Worm (Caenorhabditis elegans) whole organism, late embryonic: Measurements from ENCODE around the gene Y26E6A.2.

Experiments
- C38D4.7 ChIP-seq: fragments of 200-800 bp; sonication (Bioruptor generic); optimal IDR thresholded peaks from 2 replicates; lab custom pipeline; 2018; ENCODE audit warnings: mild to moderate bottlenecking, missing genetic modification characterization, moderate library complexity, missing compliant biosample characterization
- K09A11.1 ChIP-seq: sonication (generic microtip); optimal IDR thresholded peaks from 2 replicates; lab custom pipeline; 2017; ENCODE audit warnings: antibody characterized with exemption, mild to moderate bottlenecking, missing genetic modification characterization, missing compliant biosample characterization; ENCODE audit not compliant: insufficient read depth
- ama-1 ChIP-seq: fragments of 150-350 bp; optimal IDR thresholded peaks from 2 replicates; lab custom pipeline; 2014
- ceh-14 ChIP-seq: sonication (generic microtip); optimal IDR thresholded peaks from 2 replicates; lab custom pipeline; 2016; ENCODE audit warnings: missing genotype, missing genetic modification characterization, missing compliant biosample characterization
- ceh-2 ChIP-seq: sonication (generic microtip); optimal IDR thresholded peaks from 2 replicates; lab custom pipeline; 2016; ENCODE audit warnings: missing genotype, missing genetic modification characterization, missing compliant biosample characterization
- ceh-30 ChIP-seq: fragments of 150-350 bp; optimal IDR thresholded peaks from 2 replicates; lab custom pipeline; 2014; ENCODE audit warnings: missing biosample characterization, missing genetic modification characterization
- ceh-31 ChIP-seq: sonication (generic microtip); optimal IDR thresholded peaks from 2 replicates; lab custom pipeline; 2016; ENCODE audit warnings: missing genetic modification characterization, missing compliant biosample characterization
- ceh-9 ChIP-seq: sonication (generic microtip); optimal IDR thresholded peaks from 2 replicates; lab custom pipeline; 2016; ENCODE audit warnings: mild to moderate bottlenecking, missing genetic modification characterization, inconsistent platforms, missing compliant biosample characterization
- che-1 ChIP-seq: sonication (generic microtip); optimal IDR thresholded peaks from 2 replicates; lab custom pipeline; 2016; ENCODE audit warnings: mild to moderate bottlenecking, missing genetic modification characterization, missing compliant biosample characterization
- dve-1 ChIP-seq: sonication (generic microtip); optimal IDR thresholded peaks from 2 replicates; lab custom pipeline; 2017; ENCODE audit warnings: antibody characterized with exemption, mild to moderate bottlenecking, missing genetic modification characterization, missing compliant biosample characterization
- elt-2 ChIP-seq: sonication (generic microtip); optimal IDR thresholded peaks from 2 replicates; lab custom pipeline; 2016; ENCODE audit warnings: missing genetic modification reagents, missing genetic modification characterization, missing compliant biosample characterization
- fax-1 ChIP-seq: sonication (generic microtip); optimal IDR thresholded peaks from 2 replicates; lab custom pipeline; 2016; ENCODE audit warnings: missing genotype, missing genetic modification characterization, missing compliant biosample characterization
- fkh-10 ChIP-seq: fragments of 150-350 bp; optimal IDR thresholded peaks from 2 replicates; lab custom pipeline; 2014; ENCODE audit warnings: missing biosample characterization, missing genetic modification reagents, missing genetic modification characterization
- hlh-13 ChIP-seq: fragments of 200-800 bp; sonication (Bioruptor generic); optimal IDR thresholded peaks from 2 replicates; lab custom pipeline; 2018; ENCODE audit warnings: mild to moderate bottlenecking, missing genetic modification characterization, missing compliant biosample characterization
- hlh-15 ChIP-seq: sonication (generic microtip); optimal IDR thresholded peaks from 2 replicates; lab custom pipeline; 2016; ENCODE audit warnings: missing genetic modification characterization, missing compliant biosample characterization
- hlh-30 ChIP-seq: sonication (generic microtip); optimal IDR thresholded peaks from 2 replicates; lab custom pipeline; 2017; ENCODE audit warnings: antibody characterized with exemption, missing genetic modification characterization, missing compliant biosample characterization; ENCODE audit not compliant: insufficient read depth
- hlh-6 ChIP-seq: sonication (generic microtip); optimal IDR thresholded peaks from 2 replicates; lab custom pipeline; 2016; ENCODE audit warnings: missing genotype, missing genetic modification characterization, missing compliant biosample characterization
- hlh-8 ChIP-seq: sonication (generic microtip); optimal IDR thresholded peaks from 2 replicates; lab custom pipeline; 2016; ENCODE audit warnings: missing genotype, missing genetic modification characterization, missing compliant biosample characterization
- madf-2 ChIP-seq: sonication (generic microtip); optimal IDR thresholded peaks from 2 replicates; lab custom pipeline; 2017; ENCODE audit warnings: missing genetic modification characterization, missing compliant biosample characterization
- mec-3 ChIP-seq: sonication (generic microtip); optimal IDR thresholded peaks from 2 replicates; lab custom pipeline; 2016; ENCODE audit warnings: borderline replicate concordance, missing genetic modification characterization, missing compliant biosample characterization
- nfya-1 ChIP-seq: sonication (generic microtip); optimal IDR thresholded peaks from 2 replicates; lab custom pipeline; 2017; ENCODE audit warnings: missing genetic modification characterization, mild to moderate bottlenecking, missing compliant biosample characterization, antibody characterized with exemption, moderate library complexity
- nhr-232 ChIP-seq: sonication (generic microtip); optimal IDR thresholded peaks from 2 replicates; lab custom pipeline; 2016; ENCODE audit warnings: missing genetic modification characterization, missing compliant biosample characterization
- npax-4 ChIP-seq: sonication (generic microtip); optimal IDR thresholded peaks from 2 replicates; lab custom pipeline; 2016; ENCODE audit warnings: missing genetic modification characterization, missing compliant biosample characterization
- pag-3 ChIP-seq: sonication (generic microtip); optimal IDR thresholded peaks from 2 replicates; lab custom pipeline; 2016; ENCODE audit warnings: missing compliant biosample characterization, missing genetic modification characterization, borderline replicate concordance
- pha-2 ChIP-seq: sonication (generic microtip); optimal IDR thresholded peaks from 2 replicates; lab custom pipeline; 2017; ENCODE audit warnings: mild to moderate bottlenecking, missing genetic modification characterization, missing compliant biosample characterization
- pqm-1 ChIP-seq: sonication (generic microtip); optimal IDR thresholded peaks from 2 replicates; lab custom pipeline; 2016; ENCODE audit warnings: missing genetic modification characterization, missing compliant biosample characterization
- pros-1 ChIP-seq: fragments of 150-350 bp; optimal IDR thresholded peaks from 2 replicates; lab custom pipeline; 2014; ENCODE audit warnings: missing biosample characterization, missing genetic modification reagents, missing genetic modification characterization
- sdc-2 ChIP-seq: sonication (generic microtip); optimal IDR thresholded peaks from 2 replicates; lab custom pipeline; 2016; ENCODE audit warnings: missing genotype, missing genetic modification characterization, missing compliant biosample characterization
- sox-2 ChIP-seq: fragments of 200-800 bp; sonication (Bioruptor generic); IDR thresholded peaks from 2 replicates; pipeline ENCODE4 v1.3.6; 2022; ENCODE audit warnings: missing genetic modification reagents, missing genetic modification characterization, missing compliant biosample characterization
- syd-9 ChIP-seq: sonication (generic microtip); optimal IDR thresholded peaks from 2 replicates; lab custom pipeline; 2016; ENCODE audit warnings: mild to moderate bottlenecking, missing genetic modification characterization, moderate library complexity, missing compliant biosample characterization
- unc-55 ChIP-seq: sonication (generic microtip); optimal IDR thresholded peaks from 2 replicates; lab custom pipeline; 2017; ENCODE audit warnings: missing biosample characterization, missing genetic modification reagents, missing genetic modification characterization

The Y26E6A.2 gene

DNA sequence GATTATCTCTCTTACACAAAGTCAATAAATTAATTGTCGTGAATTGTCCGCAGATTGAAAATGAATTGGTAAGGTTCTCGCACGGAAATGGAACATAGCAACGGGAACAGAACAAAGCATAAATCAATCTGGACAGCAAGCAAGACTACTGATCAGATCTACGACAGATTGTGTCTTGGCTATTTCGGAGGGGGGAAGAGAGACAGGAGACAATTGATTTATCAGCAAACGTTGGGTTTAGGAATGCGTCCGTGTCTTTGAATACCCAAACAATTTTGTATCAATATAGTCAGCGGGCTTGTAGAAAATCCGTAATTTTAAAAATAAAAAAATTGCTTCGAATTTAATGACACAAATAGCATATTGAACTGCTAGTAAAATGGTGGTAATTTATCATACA is 27.1 kb upstream of the Y26E6A.2 start:
- TF ChIP-seq hlh-30 (no peak), elt-2 (no peak), unc-55 (GFP tag; lab: Kevin White, UChicago) (peak; percentile 24), hlh-15 (tag; lab: Kevin White, UChicago) (no peak)

ce11 chrX:13940287-13940686 is 26.1 kb upstream of the Y26E6A.2 start:
- TF ChIP-seq hlh-15 (tag; lab: Kevin White, UChicago) = no peak
- no peak for TF ChIP-seq ceh-31 (tag; lab: Kevin White, UChicago)
- TF ChIP-seq madf-2 (tag; lab: Kevin White, UChicago) = no peak
- TF ChIP-seq hlh-8 (tag; lab: Kevin White, UChicago) = no peak
- TF ChIP-seq hlh-13 (GFP tag; lab: Kevin White, UChicago) = no peak
- no peak for TF ChIP-seq elt-2
- TF ChIP-seq pag-3 (tag; lab: Kevin White, UChicago) = no peak
- TF ChIP-seq nhr-232 = no peak
- TF ChIP-seq pha-2 (tag; lab: Kevin White, UChicago) = no peak
- TF ChIP-seq, all 69 proteins: peak for 0

DNA sequence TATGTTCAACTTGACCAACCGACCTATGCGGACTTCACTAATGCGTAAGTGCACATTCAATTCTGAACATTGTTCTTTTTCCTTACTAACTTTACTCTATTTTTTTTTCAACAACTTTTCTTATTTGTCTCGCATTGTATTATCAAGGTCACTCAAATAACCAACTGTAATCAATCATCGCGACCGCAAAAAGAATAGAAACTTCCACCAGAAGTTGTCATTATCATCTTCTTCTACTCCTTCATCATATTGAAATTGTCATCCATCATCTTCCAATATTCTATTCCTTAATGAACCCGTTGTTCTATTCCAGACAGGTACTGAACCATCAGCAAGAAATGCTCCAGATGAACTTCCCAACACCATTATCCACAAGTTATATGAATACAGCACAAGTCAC is 25.2 kb upstream of the Y26E6A.2 start:
- TF ChIP-seq hlh-15 (tag; lab: Kevin White, UChicago) = no peak

ce11 chrX:13937910-13938309 is 23.7 kb upstream of the Y26E6A.2 start:
- TF ChIP-seq nhr-232 (no peak), nfya-1 (tag; lab: Kevin White, UChicago) (peak; percentile 8)

DNA sequence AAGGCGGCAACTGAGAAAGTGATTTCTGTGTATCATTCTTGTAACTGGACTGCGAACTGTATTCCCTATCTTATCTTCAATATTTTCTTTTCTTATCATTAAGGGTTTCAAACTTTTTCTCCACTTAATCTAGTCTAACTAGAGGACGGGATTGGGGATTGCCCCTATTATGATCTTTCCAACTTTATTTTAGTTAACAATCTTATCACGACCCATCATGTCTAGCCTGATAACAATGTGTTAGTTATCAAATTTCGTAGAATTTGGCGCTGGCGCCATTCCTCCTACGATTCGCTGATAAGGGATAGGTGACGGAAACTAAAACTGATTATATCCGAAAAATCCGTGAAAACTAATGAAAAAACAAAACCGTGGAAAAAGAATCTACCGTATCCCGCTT is 23.2 kb upstream of the Y26E6A.2 start:
- TF ChIP-seq nfya-1 (tag; lab: Kevin White, UChicago) = no peak
- no peak for TF ChIP-seq ceh-2 (tag; lab: Kevin White, UChicago)
- TF ChIP-seq dve-1 (tag; lab: Kevin White, UChicago) = no peak
- peak; percentile 71 for TF ChIP-seq elt-2

- TF ChIP-seq pros-1 = no peak
- no peak for TF ChIP-seq hlh-15 (tag; lab: Kevin White, UChicago)
These were observed 22.5 kb upstream of the Y26E6A.2 start for ce11 chrX:13936719-13937118.

DNA sequence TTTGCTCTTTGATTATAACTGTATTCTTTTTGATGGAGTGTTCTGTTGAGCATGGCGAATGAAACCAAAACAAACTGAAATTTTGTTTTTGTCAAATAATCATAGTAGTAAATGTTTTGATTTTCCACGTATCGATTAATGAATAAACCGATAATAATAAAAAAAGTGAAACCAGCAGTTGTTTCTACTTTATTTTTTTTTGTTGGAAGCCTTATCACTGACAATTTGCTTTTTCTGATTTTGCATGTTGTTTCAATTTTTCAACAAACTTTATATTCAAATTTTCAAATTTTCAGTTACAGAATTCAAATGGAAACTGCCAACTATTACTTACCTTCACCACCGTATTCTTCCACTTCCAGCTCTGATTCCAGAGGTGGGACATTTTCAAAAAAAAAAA is 20.4 kb upstream of the Y26E6A.2 start, which contains the start of gene elt-3:
TSS of gene elt-3 (plus strand) at position 301 of the 400 bp plus-strand sequence.
- no peak for TF ChIP-seq ceh-9

DNA sequence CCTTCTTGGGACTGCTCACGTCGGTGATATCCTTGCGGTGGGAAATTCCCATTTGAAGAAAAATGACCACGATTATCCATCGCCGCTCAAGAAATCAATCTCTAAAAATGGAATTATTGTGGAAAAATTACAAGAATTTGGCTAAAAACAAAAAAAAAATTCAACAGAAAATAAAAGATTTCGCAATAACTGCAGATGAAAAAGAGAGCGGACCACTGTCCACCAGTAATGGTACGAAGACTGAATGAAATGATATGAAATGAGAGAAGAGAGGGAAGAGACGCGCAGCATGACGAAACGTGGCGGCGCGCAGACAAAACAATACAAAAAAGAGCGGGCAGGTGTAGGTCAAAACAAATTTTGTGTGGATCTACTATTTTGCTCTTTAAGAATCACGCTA is 15.3 kb upstream of the Y26E6A.2 start, which contains the start of gene meg-1:
TSS of gene meg-1 (minus strand) at position 101 of the 400 bp plus-strand sequence.
- TF ChIP-seq K09A11.1 (no peak), ceh-30 (no peak), sdc-2 (tag; lab: Kevin White, UChicago) (no peak), ama-1 (no peak), fkh-10 (GFP tag; lab: Kevin White, UChicago) (no peak), nfya-1 (tag; lab: Kevin White, UChicago) (no peak), pqm-1 (tag; lab: Kevin White, UChicago) (no peak), C38D4.7 (GFP tag; lab: Kevin White, UChicago) (no peak), hlh-13 (GFP tag; lab: Kevin White, UChicago) (no peak), hlh-6 (no peak), sox-2 (GFP tag; lab: Robert Waterston, UW) (no peak), che-1 (tag; lab: Kevin White, UChicago) (no peak), ceh-14 (tag; lab: Kevin White, UChicago) (no peak), pros-1 (no peak), mec-3 (tag; lab: Kevin White, UChicago) (no peak), fax-1 (tag; lab: Kevin White, UChicago) (no peak), npax-4 (no peak), syd-9 (tag; lab: Kevin White, UChicago) (no peak)
